Worm (Caenorhabditis elegans) whole organism, midembryonic: Measurements from ENCODE around the gene ric-8.

Experiments used
- T22C8.4 ChIP-seq: fragments of 200-800 bp; sonication (Bioruptor generic); IDR thresholded peaks from 2 replicates; pipeline ENCODE4 v1.3.6; 2022; ENCODE audit warnings: missing genetic modification characterization, missing compliant biosample characterization
- cog-1 ChIP-seq: sonication (generic microtip); optimal IDR thresholded peaks from 2 replicates; lab custom pipeline; 2016; ENCODE audit warnings: missing genetic modification characterization, missing compliant biosample characterization
- flt-1 ChIP-seq: fragments of 200-800 bp; sonication (Bioruptor generic); IDR thresholded peaks from 2 replicates; pipeline ENCODE4 v1.3.6; 2022; ENCODE audit warnings: missing genetic modification characterization, missing compliant biosample characterization
- klf-2 ChIP-seq: fragments of 200-800 bp; sonication (Bioruptor generic); conservative IDR thresholded peaks from 2 replicates; pipeline ENCODE4 v1.3.6; 2022; ENCODE audit warnings: missing genetic modification reagents, missing genetic modification characterization, missing compliant biosample characterization
- med-1 ChIP-seq: sonication (generic microtip); optimal IDR thresholded peaks from 2 replicates; lab custom pipeline; 2017; ENCODE audit warnings: missing genetic modification characterization, mild to moderate bottlenecking, missing compliant biosample characterization, antibody characterized with exemption, missing genetic modification reagents; ENCODE audit not compliant: insufficient read depth
- ref-1 ChIP-seq: fragments of 200-800 bp; sonication (Bioruptor generic); conservative IDR thresholded peaks from 2 replicates; pipeline ENCODE4 v1.3.6; 2022; ENCODE audit warnings: missing genetic modification reagents, missing genetic modification characterization, missing compliant biosample characterization
- tab-1 ChIP-seq: fragments of 200-800 bp; sonication (Bioruptor generic); IDR thresholded peaks from 2 replicates; pipeline ENCODE4 v1.3.6; 2022; ENCODE audit warnings: missing genetic modification characterization, missing compliant biosample characterization
- ztf-23 ChIP-seq: fragments of 200-800 bp; sonication (Bioruptor generic); IDR thresholded peaks from 2 replicates; pipeline ENCODE4 v1.3.6; 2022; ENCODE audit warnings: missing genetic modification reagents, missing genetic modification characterization, missing compliant biosample characterization
- ztf-29 ChIP-seq: fragments of 200-800 bp; sonication (Bioruptor generic); IDR thresholded peaks from 2 replicates; pipeline ENCODE4 v1.3.6; 2022; ENCODE audit warnings: missing genetic modification reagents, missing genetic modification characterization, missing compliant biosample characterization

DNA sequence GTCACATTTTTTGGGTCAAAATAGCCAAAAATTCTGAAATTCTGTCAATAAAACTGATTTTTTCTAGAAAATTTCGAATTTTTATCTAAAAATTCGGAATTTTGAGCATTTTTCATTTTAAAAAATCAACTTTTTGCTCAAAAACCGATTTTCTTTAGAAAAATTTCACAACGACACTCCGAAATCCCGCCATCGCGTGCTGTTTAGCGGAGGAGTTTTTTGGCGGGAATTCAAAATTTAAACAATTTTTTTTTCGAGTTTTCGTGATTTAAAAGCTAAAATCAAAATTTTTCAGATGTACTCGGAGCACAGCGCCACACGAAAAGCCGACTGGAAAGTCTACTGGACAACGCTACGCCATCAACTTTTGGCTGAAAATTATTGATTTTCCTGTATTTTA lies 34.9 kb downstream of the ric-8 start:
- TF ChIP-seq T22C8.4 (GFP tag; lab: Robert Waterston, UW) (no peak), ztf-23 (GFP tag; lab: Robert Waterston, UW) (no peak), ztf-29 (GFP tag; lab: Robert Waterston, UW) (no peak), klf-2 (GFP tag; lab: Robert Waterston, UW) (no peak), flt-1 (no peak), ref-1 (GFP tag; lab: Robert Waterston, UW) (no peak), med-1 (GFP tag; lab: Kevin White, UChicago) (no peak), cog-1 (tag; lab: Kevin White, UChicago) (no peak), tab-1 (GFP tag; lab: Robert Waterston, UW) (no peak)
